Fruit fly (Drosophila melanogaster): Measurements from ENCODE around the gene CG14671.

CG14671 gene

dm6 chr3R:5568590-5568989 is 4.0 kb upstream of the CG14671 start, which contains the start of the genes CG2931 and Rheb (continued):
- peak; percentile 71 for TF ChIP-seq CG15601 (tag; optimal IDR thresholded peaks at IDR 0.05)
- peak; percentile 49; the same call in 1 of the 2 replicates for TF ChIP-seq H2.0 (GFP tag; IDR thresholded peaks at IDR 0.05)
- TF ChIP-seq CG12769 (tag; optimal IDR thresholded peaks at IDR 0.05): no peak
- TF ChIP-seq CG6813 (GFP tag; optimal IDR thresholded peaks at IDR 0.05): no peak
- TF ChIP-seq wor (GFP tag; IDR thresholded peaks at IDR 0.05): no peak
- peak; percentile 51 for TF ChIP-seq lab (GFP tag; optimal IDR thresholded peaks at IDR 0.05)
- no peak for TF ChIP-seq aop (GFP tag; IDR thresholded peaks at IDR 0.05)
- TF ChIP-seq CG11085 (GFP tag; IDR thresholded peaks at IDR 0.05): peak; percentile 63; the same call in 1 of the 2 replicates
- peak; percentile 72 for TF ChIP-seq CG8924 (tag; optimal IDR thresholded peaks at IDR 0.05)
- TF ChIP-seq chif (GFP tag; optimal IDR thresholded peaks at IDR 0.05): peak; percentile 11 to 47
- TF ChIP-seq CG10267 (tag; optimal IDR thresholded peaks at IDR 0.05): peak; percentile 80
- no peak for TF ChIP-seq Usf (GFP tag; optimal IDR thresholded peaks at IDR 0.05)
- TF ChIP-seq CG8388 (GFP tag; optimal IDR thresholded peaks at IDR 0.05): peak; percentile 56
- peak; percentile 26 for TF ChIP-seq fu2 (GFP tag; optimal IDR thresholded peaks at IDR 0.05)
- no peak for TF ChIP-seq pros (GFP tag; optimal IDR thresholded peaks at IDR 0.05)
- no peak for TF ChIP-seq Hey (tag; optimal IDR thresholded peaks at IDR 0.05)
- peak; percentile 75 for TF ChIP-seq CG13424 (tag; optimal IDR thresholded peaks at IDR 0.05)
- TF ChIP-seq CG10209 (GFP tag; optimal IDR thresholded peaks at IDR 0.05): peak; percentile 51
- peak; percentile 80 for TF ChIP-seq Sry-δ (GFP tag; optimal IDR thresholded peaks at IDR 0.05)
- TF ChIP-seq CG10462 (GFP tag; optimal IDR thresholded peaks at IDR 0.05): peak; percentile 86
- peak; percentile 19 for TF ChIP-seq CG7786 (GFP tag; optimal IDR thresholded peaks at IDR 0.05)
- TF ChIP-seq Mrtf (GFP tag; IDR thresholded peaks at IDR 0.05): no peak
- peak; percentile 65 for TF ChIP-seq CG2678 (tag; optimal IDR thresholded peaks at IDR 0.05)
- peak; percentile 67 for TF ChIP-seq CG9727 (GFP tag; optimal IDR thresholded peaks at IDR 0.05)
- peak; percentile 44; the same call in 1 of the 3 replicates for TF ChIP-seq Opbp (GFP tag; IDR thresholded peaks at IDR 0.05; ENCODE audit: partially characterized antibody)
- TF ChIP-seq bcd (GFP tag; optimal IDR thresholded peaks at IDR 0.05): peak; percentile 42
- peak; percentile 58 for TF ChIP-seq ara (GFP tag; IDR thresholded peaks at IDR 0.05)
- TF ChIP-seq CG7963 (GFP tag; IDR thresholded peaks at IDR 0.05; ENCODE audit: partially characterized antibody): no peak
- peak; percentile 34 for TF ChIP-seq twi (tag; optimal IDR thresholded peaks at IDR 0.05)
- peak; percentile 76 for TF ChIP-seq ind (GFP tag; optimal IDR thresholded peaks at IDR 0.05)
- TF ChIP-seq Eip74EF (GFP tag; optimal IDR thresholded peaks at IDR 0.05): no peak
- TF ChIP-seq exex (tag; optimal IDR thresholded peaks at IDR 0.05): peak; percentile 19
- TF ChIP-seq crc (GFP tag; optimal IDR thresholded peaks at IDR 0.05): no peak
- peak; percentile 31; the same call in 1 of the 2 replicates for TF ChIP-seq CG4730 (GFP tag; IDR thresholded peaks at IDR 0.05)
- no peak for TF ChIP-seq her (GFP tag; optimal IDR thresholded peaks at IDR 0.05)
- no peak for TF ChIP-seq Tbp (GFP tag; optimal IDR thresholded peaks at IDR 0.05)
- TF ChIP-seq CG10565 (GFP tag; optimal IDR thresholded peaks at IDR 0.05): no peak
- no peak for TF ChIP-seq usp (GFP tag; optimal IDR thresholded peaks at IDR 0.05)
- TF ChIP-seq seq (GFP tag; IDR thresholded peaks at IDR 0.05): 0 out of 2 replicates have a peak, but pooled peaks have one; percentile 47
- TF ChIP-seq CG34422 (GFP tag; IDR thresholded peaks at IDR 0.05): peak; percentile 35; the same call in 1 of the 3 replicates
- peak; percentile 39; the same call in 1 of the 2 replicates for TF ChIP-seq stc (GFP tag; IDR thresholded peaks at IDR 0.05)
- peak; percentile 92 for TF ChIP-seq CG9797 (GFP tag; optimal IDR thresholded peaks at IDR 0.05)
- no peak for TF ChIP-seq otp (GFP tag; IDR thresholded peaks at IDR 0.05)
- TF ChIP-seq chm (GFP tag; IDR thresholded peaks at IDR 0.05): 0 out of 2 replicates have a peak, but pooled peaks have one; percentile 12
- TF ChIP-seq CG11398 (GFP tag; optimal IDR thresholded peaks at IDR 0.05): no peak
- peak; percentile 48 for TF ChIP-seq fd96Cb (tag; optimal IDR thresholded peaks at IDR 0.05)
- TF ChIP-seq CG18011 (GFP tag; optimal IDR thresholded peaks at IDR 0.05): peak; percentile 50
- peak; percentile 30 for TF ChIP-seq jumu (GFP tag; optimal IDR thresholded peaks at IDR 0.05)
- TF ChIP-seq ken (GFP tag; IDR thresholded peaks at IDR 0.05): peak; percentile 66
- TF ChIP-seq CG18619 (GFP tag; optimal IDR thresholded peaks at IDR 0.05): peak; percentile 12
